Worm (Caenorhabditis elegans): Measurements from ENCODE around the gene F23F12.12.

- TF ChIP-seq lin-13 (GFP tag; optimal IDR thresholded peaks at IDR 0.05), result no peak
- no peak for TF ChIP-seq rnt-1 (tag; optimal IDR thresholded peaks at IDR 0.05)
- no peak for TF ChIP-seq unc-130 (tag; optimal IDR thresholded peaks at IDR 0.05)
- no peak for TF ChIP-seq nhr-76 (tag; optimal IDR thresholded peaks at IDR 0.05)
These were observed 20.0 kb downstream of the F23F12.12 start, which contains the start of gene pqn-10 for ce11 chrIII:6527902-6528301.
